Worm (Caenorhabditis elegans) whole organism, L4 larva: ENCODE data around the gene K02E10.6.

Experiments
- F44E2.7 ChIP-seq: fragments of 200-800 bp; sonication (Bioruptor generic); IDR thresholded peaks from 2 replicates; pipeline ENCODE4 v2.1.2; 2022; ENCODE audit warnings: missing genetic modification characterization, missing compliant biosample characterization
- F49E8.2 ChIP-seq: sonication (generic microtip); optimal IDR thresholded peaks from 2 replicates; lab custom pipeline; 2016; ENCODE audit warnings: missing compliant biosample characterization, mild to moderate bottlenecking, missing genetic modification characterization, borderline replicate concordance
- R02D3.7 ChIP-seq: fragments of 150-350 bp; sonication (generic microtip); optimal IDR thresholded peaks from 3 replicates; lab custom pipeline; 2014; ENCODE audit warnings: missing biosample characterization, missing genetic modification characterization
- Y48G9A.11 ChIP-seq: fragments of 200-800 bp; sonication (Bioruptor generic); IDR thresholded peaks from 2 replicates; pipeline ENCODE4 v1.3.6; 2022; ENCODE audit warnings: missing genetic modification reagents, missing genetic modification characterization, missing compliant biosample characterization
- Y5F2A.4 ChIP-seq: fragments of 200-800 bp; sonication (Bioruptor generic); optimal IDR thresholded peaks from 2 replicates; lab custom pipeline; 2018; ENCODE audit warnings: mild to moderate bottlenecking, missing genetic modification characterization, missing compliant biosample characterization
- ZK337.2 ChIP-seq: fragments of 200-800 bp; sonication (Bioruptor generic); IDR thresholded peaks from 2 replicates; pipeline ENCODE4 v1.3.6; 2022; ENCODE audit warnings: missing genetic modification reagents, missing genetic modification characterization, missing compliant biosample characterization
- ZK546.5 ChIP-seq, 2 experiments: sonication (generic microtip); optimal IDR thresholded peaks; 2 replicates each; lab custom pipeline; 2017; ENCODE audit warnings: missing biosample characterization in 2 of 2, missing genetic modification characterization in 2 of 2
- aha-1 ChIP-seq: fragments of 150-350 bp; peaks from one replicate; lab custom pipeline; 2014; ENCODE audit warnings: missing biosample characterization, missing genetic modification characterization
- aly-2 ChIP-seq: sonication (generic microtip); optimal IDR thresholded peaks from 2 replicates; lab custom pipeline; 2018; ENCODE audit warnings: missing biosample characterization, missing genetic modification characterization
- attf-4 ChIP-seq: sonication (generic microtip); optimal IDR thresholded peaks from 3 replicates; lab custom pipeline; 2017; ENCODE audit warnings: missing biosample characterization, missing genetic modification characterization
- ceh-44 ChIP-seq: fragments of 200-800 bp; sonication (Bioruptor generic); IDR thresholded peaks from 2 replicates; pipeline ENCODE4 v1.3.6; 2022; ENCODE audit warnings: missing genetic modification reagents, missing genetic modification characterization, missing compliant biosample characterization
- ces-1 ChIP-seq: fragments of 150-350 bp; sonication (generic microtip); optimal IDR thresholded peaks from 4 replicates; lab custom pipeline; 2014; ENCODE audit warnings: missing biosample characterization, missing genetic modification reagents, missing genetic modification characterization
- daf-16 ChIP-seq, 3 experiments: sonication (generic microtip); optimal IDR thresholded peaks; 2 replicates each; lab custom pipeline; 2016 to 2017; ENCODE audit warnings: missing genetic modification characterization in 3 of 3, missing genetic modification reagents in 3 of 3, mild to moderate bottlenecking in 2 of 3, missing compliant biosample characterization in 2 of 3, missing biosample characterization in 1 of 3, moderate library complexity in 1 of 3
- daf-19 ChIP-seq: fragments of 200-800 bp; sonication (Bioruptor generic); conservative IDR thresholded peaks from 2 replicates; pipeline ENCODE4 v1.3.6; 2022; ENCODE audit warnings: missing genetic modification characterization, missing compliant biosample characterization
- daf-8 ChIP-seq: fragments of 200-800 bp; sonication (Bioruptor generic); IDR thresholded peaks from 2 replicates; pipeline ENCODE4 v1.3.6; 2022; ENCODE audit warnings: missing genetic modification characterization, missing compliant biosample characterization
- dmd-6 ChIP-seq: fragments of 200-800 bp; sonication (Bioruptor generic); IDR thresholded peaks from 2 replicates; pipeline ENCODE4 v1.3.6; 2022; ENCODE audit warnings: missing genetic modification reagents, missing genetic modification characterization, missing compliant biosample characterization
- dpl-1 ChIP-seq: fragments of 150-350 bp; optimal IDR thresholded peaks from 2 replicates; lab custom pipeline; 2014; ENCODE audit warnings: missing biosample characterization, missing genetic modification reagents, missing genetic modification characterization
- dve-1 ChIP-seq: sonication (generic microtip); optimal IDR thresholded peaks from 2 replicates; lab custom pipeline; 2017; ENCODE audit warnings: antibody characterized with exemption, mild to moderate bottlenecking, missing genetic modification characterization, missing compliant biosample characterization; ENCODE audit not compliant: insufficient read depth
- egl-27 ChIP-seq: sonication (generic microtip); optimal IDR thresholded peaks from 3 replicates; lab custom pipeline; 2017; ENCODE audit warnings: missing biosample characterization, missing genetic modification reagents, missing genetic modification characterization
- fkh-10 ChIP-seq: fragments of 150-350 bp; optimal IDR thresholded peaks from 2 replicates; lab custom pipeline; 2014; ENCODE audit warnings: missing biosample characterization, missing genetic modification reagents, missing genetic modification characterization
- fos-1 ChIP-seq: fragments of 150-350 bp; optimal IDR thresholded peaks from 2 replicates; lab custom pipeline; 2014; ENCODE audit warnings: missing biosample characterization, missing genetic modification characterization
- hlh-11 ChIP-seq: fragments of 200-800 bp; sonication (Bioruptor generic); optimal IDR thresholded peaks from 2 replicates; lab custom pipeline; 2018; ENCODE audit warnings: mild to moderate bottlenecking, missing genetic modification characterization, missing compliant biosample characterization
- hlh-30 ChIP-seq: sonication (generic microtip); optimal IDR thresholded peaks from 2 replicates; lab custom pipeline; 2017; ENCODE audit warnings: antibody characterized with exemption, mild to moderate bottlenecking, missing genetic modification characterization, missing compliant biosample characterization; ENCODE audit not compliant: insufficient read depth
- hmg-1.1 ChIP-seq: fragments of 200-800 bp; sonication (Bioruptor generic); IDR thresholded peaks from 2 replicates; pipeline ENCODE4 v1.3.6; 2022; ENCODE audit warnings: missing genetic modification reagents, missing genetic modification characterization, missing compliant biosample characterization
- lim-7 ChIP-seq: fragments of 200-800 bp; sonication (Bioruptor generic); IDR thresholded peaks from 2 replicates; pipeline ENCODE4 v1.3.6; 2022; ENCODE audit warnings: missing genetic modification characterization, missing compliant biosample characterization
- lin-38 ChIP-seq: fragments of 200-800 bp; sonication (Bioruptor generic); IDR thresholded peaks from 2 replicates; pipeline ENCODE4 v1.3.6; 2022; ENCODE audit warnings: missing genetic modification reagents, missing genetic modification characterization, missing compliant biosample characterization
- lir-3 ChIP-seq: sonication (generic microtip); optimal IDR thresholded peaks from 2 replicates; lab custom pipeline; 2016; ENCODE audit warnings: mild to moderate bottlenecking, missing genetic modification characterization, missing compliant biosample characterization
- lsy-2 ChIP-seq, 2 experiments: fragments of 150-350 bp in 1 of 2; sonication (generic microtip) in 1 of 2; optimal IDR thresholded peaks; 2 replicates each; lab custom pipeline; 2014 to 2017; ENCODE audit warnings: missing biosample characterization in 2 of 2, missing genetic modification characterization in 2 of 2
- madf-9 ChIP-seq: fragments of 200-800 bp; sonication (Bioruptor generic); conservative IDR thresholded peaks from 2 replicates; pipeline ENCODE4 v1.3.6; 2022; ENCODE audit warnings: missing genetic modification reagents, missing genetic modification characterization, missing compliant biosample characterization
- mes-2 ChIP-seq: sonication (generic microtip); optimal IDR thresholded peaks from 2 replicates; lab custom pipeline; 2016; ENCODE audit warnings: missing genotype, mild to moderate bottlenecking, missing genetic modification characterization, missing compliant biosample characterization; ENCODE audit not compliant: poor library complexity, severe bottlenecking
- nhr-10 ChIP-seq: fragments of 150-350 bp; optimal IDR thresholded peaks from 2 replicates; lab custom pipeline; 2014; ENCODE audit warnings: missing biosample characterization, missing genetic modification characterization
- nhr-11 ChIP-seq: fragments of 150-350 bp; optimal IDR thresholded peaks from 2 replicates; lab custom pipeline; 2014; ENCODE audit warnings: missing biosample characterization, missing genetic modification characterization
- nhr-42 ChIP-seq: fragments of 200-800 bp; sonication (Bioruptor generic); IDR thresholded peaks from 2 replicates; pipeline ENCODE4 v1.3.6; 2022; ENCODE audit warnings: missing genetic modification characterization, missing compliant biosample characterization
- nhr-6 ChIP-seq: fragments of 150-350 bp; optimal IDR thresholded peaks from 2 replicates; lab custom pipeline; 2014; ENCODE audit warnings: missing biosample characterization, missing genetic modification characterization
- pha-4 ChIP-seq, 2 experiments: fragments of 150-350 bp in 1 of 2; fragments of 200-800 bp in 1 of 2; sonication (Bioruptor generic) in 1 of 2; IDR thresholded peaks in 1 of 2; optimal IDR thresholded peaks in 1 of 2; 2 replicates each; pipeline versions ENCODE4 v1.3.6 to Lab custom; 2014 to 2022; ENCODE audit warnings: missing genetic modification characterization in 2 of 2, missing genetic modification reagents in 2 of 2, missing biosample characterization in 1 of 2, missing compliant biosample characterization in 1 of 2
- pqm-1 ChIP-seq: sonication (generic microtip); optimal IDR thresholded peaks from 2 replicates; lab custom pipeline; 2017; ENCODE audit warnings: missing biosample characterization, missing genetic modification characterization
- rbr-2 ChIP-seq: sonication (generic microtip); optimal IDR thresholded peaks from 2 replicates; lab custom pipeline; 2016; ENCODE audit warnings: missing genotype, missing genetic modification characterization, missing compliant biosample characterization
- saeg-2 ChIP-seq: fragments of 200-800 bp; sonication (Bioruptor generic); IDR thresholded peaks from 2 replicates; pipeline ENCODE4 v1.3.6; 2022; ENCODE audit warnings: missing genetic modification reagents, missing genetic modification characterization, missing compliant biosample characterization
- sdz-12 ChIP-seq: fragments of 200-800 bp; sonication (Bioruptor generic); optimal IDR thresholded peaks from 2 replicates; lab custom pipeline; 2018; ENCODE audit warnings: mild to moderate bottlenecking, missing genetic modification characterization, missing compliant biosample characterization
- snpc-1.2 ChIP-seq: fragments of 200-800 bp; sonication (Bioruptor generic); IDR thresholded peaks from 2 replicates; pipeline ENCODE4 v1.3.6; 2022; ENCODE audit warnings: missing genetic modification reagents, missing genetic modification characterization, missing compliant biosample characterization
- snpc-4 ChIP-seq: fragments of 150-350 bp; optimal IDR thresholded peaks from 2 replicates; lab custom pipeline; 2014; ENCODE audit warnings: missing biosample characterization, missing genetic modification characterization
- tra-1 ChIP-seq: fragments of 200-800 bp; sonication (Bioruptor generic); IDR thresholded peaks from 2 replicates; pipeline ENCODE4 v1.3.6; 2022; ENCODE audit warnings: missing genetic modification reagents, missing genetic modification characterization, missing compliant biosample characterization
- unc-39 ChIP-seq: sonication (generic microtip); optimal IDR thresholded peaks from 2 replicates; lab custom pipeline; 2017; ENCODE audit warnings: missing biosample characterization, missing genetic modification characterization
- unc-62 ChIP-seq, 3 experiments: fragments of 150-350 bp in 1 of 3; sonication (generic microtip); optimal IDR thresholded peaks in 2 of 3; peaks in 1 of 3; 1 replicate in 1 of 3; 2 replicates in 2 of 3; lab custom pipeline; 2014 to 2017; ENCODE audit warnings: missing biosample characterization in 3 of 3, missing genetic modification characterization in 3 of 3, missing genetic modification reagents in 3 of 3, missing genotype in 1 of 3
- vab-7 ChIP-seq: fragments of 200-800 bp; sonication (Bioruptor generic); IDR thresholded peaks from 2 replicates; pipeline ENCODE4 v1.3.6; 2022; ENCODE audit warnings: missing genetic modification reagents, missing genetic modification characterization, missing compliant biosample characterization
- zfp-3 ChIP-seq: fragments of 200-800 bp; sonication (Bioruptor generic); conservative IDR thresholded peaks from 2 replicates; pipeline ENCODE4 v1.3.6; 2022; ENCODE audit warnings: missing genetic modification reagents, missing genetic modification characterization, missing compliant biosample characterization
- ztf-7 ChIP-seq: fragments of 150-350 bp; optimal IDR thresholded peaks from 2 replicates; lab custom pipeline; 2014; ENCODE audit warnings: missing biosample characterization, missing genetic modification characterization

The K02E10.6 gene

DNA sequence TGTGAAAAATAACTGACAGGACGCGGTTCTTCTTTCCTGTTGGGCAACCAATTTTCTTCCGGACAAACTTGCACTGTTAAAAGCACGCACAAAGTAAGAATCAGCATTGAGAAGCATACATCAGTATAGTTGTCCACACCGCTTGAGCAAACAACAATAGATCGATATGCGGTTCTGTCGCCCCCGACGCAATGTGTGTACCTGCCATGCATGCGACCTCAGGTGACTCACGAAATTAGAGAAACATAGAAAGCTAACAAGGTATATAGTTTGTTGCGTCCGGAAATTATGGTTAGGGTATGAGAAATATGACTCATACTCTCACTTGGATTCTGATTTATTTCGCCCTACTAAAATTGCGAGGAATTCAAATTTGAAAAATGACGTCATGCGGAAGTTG lies at the start of gene K02E10.6:
Gene K02E10.6 (minus strand): TSS at position 149 of the 400 bp plus-strand sequence.
- TF ChIP-seq daf-16 (GFP tag; optimal IDR thresholded peaks at IDR 0.05; lab: Kevin White, UChicago) (no peak), daf-16 (tag; optimal IDR thresholded peaks at IDR 0.05; lab: Kevin White, UChicago) (peak; percentile 66), unc-39 (no peak), dmd-6 (GFP tag; lab: Robert Waterston, UW) (0 out of 2 replicates have a peak, but pooled peaks have one; percentile 10), ceh-44 (no peak), pha-4 (GFP tag; IDR thresholded peaks at IDR 0.05; lab: Robert Waterston, UW) (no peak), pha-4 (tag; optimal IDR thresholded peaks at IDR 0.05; lab: Kevin White, UChicago) (peak; percentile 53), fos-1 (tag; lab: Kevin White, UChicago) (no peak), hlh-30 (peak; percentile 42), aha-1 (peak; percentile 75), daf-19 (GFP tag; lab: Robert Waterston, UW) (no peak), lsy-2 (tag; optimal IDR thresholded peaks at IDR 0.05; lab: Kevin White, UChicago) (no peak), R02D3.7 (no peak), hlh-11 (tag; lab: Kevin White, UChicago) (peak; percentile 39), vab-7 (no peak), fkh-10 (GFP tag; lab: Kevin White, UChicago) (no peak), F49E8.2 (no peak), ZK546.5 (tag; optimal IDR thresholded peaks at IDR 0.05; lab: Kevin White, UChicago) (no peak), ces-1 (GFP tag; lab: Kevin White, UChicago) (no peak), mes-2 (no peak), egl-27 (tag; lab: Kevin White, UChicago) (no peak), nhr-42 (GFP tag; lab: Robert Waterston, UW) (no peak), dve-1 (peak; percentile 29), snpc-4 (no peak), pqm-1 (peak; percentile 5), sdz-12 (GFP tag; lab: Kevin White, UChicago) (no peak), nhr-11 (no peak), unc-62 (GFP tag; optimal IDR thresholded peaks at IDR 0.05 in 1 of 2; lab: Kevin White, UChicago) (no peak), unc-62 (tag; optimal IDR thresholded peaks at IDR 0.05; lab: Kevin White, UChicago) (no peak), nhr-10 (tag; lab: Kevin White, UChicago) (no peak), nhr-6 (tag; lab: Kevin White, UChicago) (peak; percentile 64)
- TF ChIP-seq, all 104 proteins: peak for 9

DNA sequence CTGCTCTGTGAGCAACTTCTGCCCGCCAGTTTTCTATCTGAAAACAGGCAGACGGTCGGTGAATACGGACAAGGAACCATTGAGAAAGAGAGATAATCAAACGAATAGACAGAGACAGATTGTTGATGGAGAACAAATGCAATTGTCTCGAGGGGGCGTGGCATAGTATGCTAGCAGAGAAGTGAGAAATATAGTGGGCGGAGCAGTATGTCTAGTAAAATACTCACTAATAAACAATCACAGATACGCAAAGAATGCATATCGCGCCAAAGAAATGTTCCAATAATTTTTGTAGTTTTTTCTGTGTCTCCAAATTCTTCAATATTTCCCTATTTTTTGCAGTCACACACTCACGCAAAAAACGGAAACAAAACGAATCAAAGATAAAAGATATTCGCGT lies 49.8 kb upstream of the K02E10.6 start, which contains the start of gene tbc-12:
Gene tbc-12 (minus strand): TSS at position 101 of the 400 bp plus-strand sequence.
- peak in 1 of 2 experiments; percentile 67 for TF ChIP-seq unc-62 (GFP tag; optimal IDR thresholded peaks at IDR 0.05 in 1 of 2; lab: Kevin White, UChicago)
- no peak for TF ChIP-seq unc-62 (tag; optimal IDR thresholded peaks at IDR 0.05; lab: Kevin White, UChicago)
- TF ChIP-seq F44E2.7 (GFP tag; lab: Robert Waterston, UW) = no peak

DNA sequence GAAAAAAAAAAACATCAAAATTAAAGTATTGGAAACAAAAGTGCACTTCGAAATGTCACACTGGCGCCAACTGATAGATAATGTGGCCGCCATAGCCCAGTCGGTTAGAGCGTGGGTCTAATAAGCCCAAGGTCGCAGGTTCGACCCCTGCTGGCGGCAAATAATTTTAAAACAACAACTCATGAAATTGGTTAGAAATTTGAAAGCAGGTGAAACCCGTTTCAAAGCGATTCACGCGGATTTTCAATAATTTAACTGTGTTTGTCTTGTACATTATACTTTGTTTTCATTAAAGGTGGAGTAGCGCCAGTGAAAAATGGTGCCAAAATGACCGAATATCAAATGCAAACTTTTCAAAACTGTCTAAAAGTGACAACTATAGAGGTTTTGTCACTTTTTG lies 48.7 kb upstream of the K02E10.6 start:
- peak; percentile 16 for TF ChIP-seq rbr-2 (tag; lab: Kevin White, UChicago)
- no peak for TF ChIP-seq Y5F2A.4
- TF ChIP-seq ztf-7 = no peak
- peak; percentile 40; the same call in 1 of the 2 replicates for TF ChIP-seq hmg-1.1 (GFP tag; lab: Robert Waterston, UW)
- no peak for TF ChIP-seq saeg-2 (GFP tag; lab: Robert Waterston, UW)
- no peak for TF ChIP-seq nhr-11
- TF ChIP-seq lim-7 (GFP tag; lab: Robert Waterston, UW) = peak; percentile 81
- TF ChIP-seq fos-1 (tag; lab: Kevin White, UChicago) = no peak
- peak; percentile 63 for TF ChIP-seq lin-38 (GFP tag; lab: Robert Waterston, UW)
- TF ChIP-seq dpl-1 (GFP tag; lab: Kevin White, UChicago) = no peak
- peak; percentile 27 for TF ChIP-seq lir-3 (tag; lab: Kevin White, UChicago)
- peak; percentile 59 for TF ChIP-seq mes-2
- TF ChIP-seq Y48G9A.11 (GFP tag; lab: Robert Waterston, UW) = peak; percentile 75
- peak; percentile 70; the same call in 1 of the 2 replicates for TF ChIP-seq pha-4 (GFP tag; IDR thresholded peaks at IDR 0.05; lab: Robert Waterston, UW)
- no peak for TF ChIP-seq pha-4 (tag; optimal IDR thresholded peaks at IDR 0.05; lab: Kevin White, UChicago)
- no peak for TF ChIP-seq daf-8 (GFP tag; lab: Robert Waterston, UW)
- TF ChIP-seq ZK337.2 (GFP tag; lab: Robert Waterston, UW) = no peak
- TF ChIP-seq madf-9 (GFP tag; lab: Robert Waterston, UW) = peak; percentile 53
- no peak for TF ChIP-seq attf-4 (tag; lab: Kevin White, UChicago)
- TF ChIP-seq snpc-1.2 (GFP tag; lab: Robert Waterston, UW) = peak; percentile 81
- no peak for TF ChIP-seq snpc-4
- no peak for TF ChIP-seq zfp-3 (GFP tag; lab: Robert Waterston, UW)
- TF ChIP-seq pqm-1 = no peak
- TF ChIP-seq tra-1 (GFP tag; lab: Robert Waterston, UW) = peak; percentile 71
- no peak for TF ChIP-seq aly-2 (tag; lab: Kevin White, UChicago)
